Worm (Caenorhabditis elegans): Measurements from ENCODE around the gene sas-4.

Gene sas-4

ce11 chrIII:8293260-8293659 is 25.1 kb downstream of the sas-4 start:
- TF ChIP-seq sea-1 (GFP tag; conservative IDR thresholded peaks at IDR 0.05) = no peak
- no peak for TF ChIP-seq ceh-13 (GFP tag; optimal IDR thresholded peaks at IDR 0.05)
- no peak for TF ChIP-seq pes-1 (GFP tag; IDR thresholded peaks at IDR 0.05)
- TF ChIP-seq ets-7 (tag; optimal IDR thresholded peaks at IDR 0.05) = no peak
- TF ChIP-seq F13C5.2 (tag; optimal IDR thresholded peaks at IDR 0.05) = no peak
- TF ChIP-seq hmbx-1 (tag; optimal IDR thresholded peaks at IDR 0.05) = no peak
- no peak for TF ChIP-seq flt-1 (GFP tag; IDR thresholded peaks at IDR 0.05)
- no peak for TF ChIP-seq B0310.2 (tag; optimal IDR thresholded peaks at IDR 0.05)
- TF ChIP-seq ceh-36 (tag; optimal IDR thresholded peaks at IDR 0.05) = no peak
- no peak for TF ChIP-seq hmg-4 (GFP tag; optimal IDR thresholded peaks at IDR 0.05)
- no peak for TF ChIP-seq scrt-1 (GFP tag; IDR thresholded peaks at IDR 0.05)
- TF ChIP-seq tbx-11 (GFP tag; IDR thresholded peaks at IDR 0.05) = no peak
- TF ChIP-seq hnd-1 (tag; optimal IDR thresholded peaks at IDR 0.05) = no peak
- no peak for TF ChIP-seq ama-1 (optimal IDR thresholded peaks at IDR 0.05)
- no peak for TF ChIP-seq aly-1 (tag; optimal IDR thresholded peaks at IDR 0.05)
- no peak for TF ChIP-seq tbx-37 (GFP tag; conservative IDR thresholded peaks at IDR 0.05)
- TF ChIP-seq tra-4 (tag; optimal IDR thresholded peaks at IDR 0.05) = no peak

ce11 chrIII:8291268-8292032 is 26.9 kb downstream of the sas-4 start:
- TF ChIP-seq ceh-36 (tag; optimal IDR thresholded peaks at IDR 0.05) (no peak), ama-1 (optimal IDR thresholded peaks at IDR 0.05) (no peak), ceh-13 (GFP tag; optimal IDR thresholded peaks at IDR 0.05) (no peak), hmg-4 (GFP tag; optimal IDR thresholded peaks at IDR 0.05) (no peak), tra-4 (tag; optimal IDR thresholded peaks at IDR 0.05) (no peak), B0310.2 (tag; optimal IDR thresholded peaks at IDR 0.05) (no peak), flt-1 (GFP tag; IDR thresholded peaks at IDR 0.05) (no peak), tbx-37 (GFP tag; conservative IDR thresholded peaks at IDR 0.05) (no peak), aly-1 (tag; optimal IDR thresholded peaks at IDR 0.05) (no peak), tbx-11 (GFP tag; IDR thresholded peaks at IDR 0.05) (no peak), hnd-1 (tag; optimal IDR thresholded peaks at IDR 0.05) (no peak), pes-1 (GFP tag; IDR thresholded peaks at IDR 0.05) (no peak), hmbx-1 (tag; optimal IDR thresholded peaks at IDR 0.05) (no peak)

ce11 chrIII:8289181-8289580 is 29.2 kb downstream of the sas-4 start:
- no peak for TF ChIP-seq F13C5.2 (tag; optimal IDR thresholded peaks at IDR 0.05)
- TF ChIP-seq ceh-13 (GFP tag; optimal IDR thresholded peaks at IDR 0.05) = no peak
- no peak for TF ChIP-seq ama-1 (optimal IDR thresholded peaks at IDR 0.05)
- no peak for TF ChIP-seq ceh-36 (tag; optimal IDR thresholded peaks at IDR 0.05)
- no peak for TF ChIP-seq B0310.2 (tag; optimal IDR thresholded peaks at IDR 0.05)
- TF ChIP-seq aly-1 (tag; optimal IDR thresholded peaks at IDR 0.05) = no peak
- TF ChIP-seq flt-1 (GFP tag; IDR thresholded peaks at IDR 0.05) = no peak
- no peak for TF ChIP-seq scrt-1 (GFP tag; IDR thresholded peaks at IDR 0.05)
- TF ChIP-seq hmbx-1 (tag; optimal IDR thresholded peaks at IDR 0.05) = no peak
- no peak for TF ChIP-seq pes-1 (GFP tag; IDR thresholded peaks at IDR 0.05)
- TF ChIP-seq hnd-1 (tag; optimal IDR thresholded peaks at IDR 0.05) = no peak
- TF ChIP-seq hmg-4 (GFP tag; optimal IDR thresholded peaks at IDR 0.05) = no peak
- TF ChIP-seq tra-4 (tag; optimal IDR thresholded peaks at IDR 0.05) = no peak
- no peak for TF ChIP-seq ets-7 (tag; optimal IDR thresholded peaks at IDR 0.05)

ce11 chrIII:8287519-8287918 is 30.9 kb downstream of the sas-4 start:
- TF ChIP-seq hmg-4 (GFP tag; optimal IDR thresholded peaks at IDR 0.05) (peak; percentile 38), ets-7 (tag; optimal IDR thresholded peaks at IDR 0.05) (no peak)

- TF ChIP-seq hmg-4 (GFP tag; optimal IDR thresholded peaks at IDR 0.05) (no peak), ceh-36 (tag; optimal IDR thresholded peaks at IDR 0.05) (no peak), scrt-1 (GFP tag; IDR thresholded peaks at IDR 0.05) (no peak), tbx-11 (GFP tag; IDR thresholded peaks at IDR 0.05) (no peak), ets-7 (tag; optimal IDR thresholded peaks at IDR 0.05) (no peak), tra-4 (tag; optimal IDR thresholded peaks at IDR 0.05) (no peak), ama-1 (optimal IDR thresholded peaks at IDR 0.05) (no peak), hnd-1 (tag; optimal IDR thresholded peaks at IDR 0.05) (no peak)
Measured at ce11 chrIII:8286824-8287223, 31.6 kb downstream of the sas-4 start.

ce11 chrIII:8286003-8286402 is 32.4 kb downstream of the sas-4 start:
- no peak for TF ChIP-seq aly-1 (tag; optimal IDR thresholded peaks at IDR 0.05)

- TF ChIP-seq ceh-36 (tag; optimal IDR thresholded peaks at IDR 0.05) (no peak), hmbx-1 (tag; optimal IDR thresholded peaks at IDR 0.05) (no peak), scrt-1 (GFP tag; IDR thresholded peaks at IDR 0.05) (no peak), hmg-4 (GFP tag; optimal IDR thresholded peaks at IDR 0.05) (no peak), flt-1 (GFP tag; IDR thresholded peaks at IDR 0.05) (no peak), ama-1 (optimal IDR thresholded peaks at IDR 0.05) (no peak), B0310.2 (tag; optimal IDR thresholded peaks at IDR 0.05) (no peak), F13C5.2 (tag; optimal IDR thresholded peaks at IDR 0.05) (no peak), pes-1 (GFP tag; IDR thresholded peaks at IDR 0.05) (no peak), tra-4 (tag; optimal IDR thresholded peaks at IDR 0.05) (no peak), aly-1 (tag; optimal IDR thresholded peaks at IDR 0.05) (no peak), sea-1 (GFP tag; conservative IDR thresholded peaks at IDR 0.05) (no peak), hnd-1 (tag; optimal IDR thresholded peaks at IDR 0.05) (no peak)
Measured at ce11 chrIII:8283525-8283924, 34.9 kb downstream of the sas-4 start.

- TF ChIP-seq hmbx-1 (tag; optimal IDR thresholded peaks at IDR 0.05) = no peak
- no peak for TF ChIP-seq F13C5.2 (tag; optimal IDR thresholded peaks at IDR 0.05)
- TF ChIP-seq B0310.2 (tag; optimal IDR thresholded peaks at IDR 0.05) = no peak
- TF ChIP-seq sea-1 (GFP tag; conservative IDR thresholded peaks at IDR 0.05) = no peak
- TF ChIP-seq pes-1 (GFP tag; IDR thresholded peaks at IDR 0.05) = no peak
- no peak for TF ChIP-seq ceh-36 (tag; optimal IDR thresholded peaks at IDR 0.05)
- no peak for TF ChIP-seq flt-1 (GFP tag; IDR thresholded peaks at IDR 0.05)
- TF ChIP-seq tbx-11 (GFP tag; IDR thresholded peaks at IDR 0.05) = no peak
- no peak for TF ChIP-seq ceh-13 (GFP tag; optimal IDR thresholded peaks at IDR 0.05)
- TF ChIP-seq scrt-1 (GFP tag; IDR thresholded peaks at IDR 0.05) = no peak
- no peak for TF ChIP-seq hmg-4 (GFP tag; optimal IDR thresholded peaks at IDR 0.05)
- no peak for TF ChIP-seq tbx-37 (GFP tag; conservative IDR thresholded peaks at IDR 0.05)
- TF ChIP-seq tra-4 (tag; optimal IDR thresholded peaks at IDR 0.05) = no peak
- TF ChIP-seq ets-7 (tag; optimal IDR thresholded peaks at IDR 0.05) = no peak
- no peak for TF ChIP-seq ama-1 (optimal IDR thresholded peaks at IDR 0.05)
- TF ChIP-seq hnd-1 (tag; optimal IDR thresholded peaks at IDR 0.05) = no peak
- no peak for TF ChIP-seq aly-1 (tag; optimal IDR thresholded peaks at IDR 0.05)
Measured at ce11 chrIII:8281310-8281709, 37.1 kb downstream of the sas-4 start.
